Fruit fly (Drosophila melanogaster) whole organism, wandering third instar larva: Measurements from ENCODE around the gene CG13053.

Experiments
- Abd-B ChIP-seq: fragments of >200 bp; optimal IDR thresholded peaks from 2 replicates; lab custom pipeline; 2017; ENCODE audit warnings: missing biosample characterization, missing genetic modification characterization
- CG32264 ChIP-seq: fragments of 200-800 bp; sonication (Bioruptor generic); optimal IDR thresholded peaks from 2 replicates; lab custom pipeline; 2016; ENCODE audit warnings: missing biosample characterization, missing genetic modification characterization
- CG9705 ChIP-seq: fragments of 200-800 bp; sonication (Bioruptor generic); optimal IDR thresholded peaks from 2 replicates; lab custom pipeline; 2018; ENCODE audit warnings: missing biosample characterization, mild to moderate bottlenecking, missing genetic modification characterization
- Dif ChIP-seq: fragments of 200-275, 200-300 bp; sonication (Bioruptor generic); optimal IDR thresholded peaks from 2 replicates; lab custom pipeline; 2018; ENCODE audit warnings: missing biosample characterization, missing genetic modification characterization; ENCODE audit not compliant: partially characterized antibody
- GATAd ChIP-seq: sonication (Bioruptor generic); optimal IDR thresholded peaks from 2 replicates; lab custom pipeline; 2016; ENCODE audit warnings: missing biosample characterization, missing genetic modification characterization
- HLH106 ChIP-seq: fragments of 200-800 bp; optimal IDR thresholded peaks from 3 replicates; lab custom pipeline; 2019; ENCODE audit warnings: missing biosample characterization, mild to moderate bottlenecking, missing genetic modification characterization, moderate library complexity
- Hr78 ChIP-seq: fragments of >200 bp; optimal IDR thresholded peaks from 2 replicates; lab custom pipeline; 2017; ENCODE audit warnings: missing biosample characterization, missing genetic modification characterization
- Hr83 ChIP-seq: fragments of 200-300 bp; sonication (Bioruptor generic); optimal IDR thresholded peaks from 2 replicates; lab custom pipeline; 2016; ENCODE audit warnings: missing biosample characterization, mild to moderate bottlenecking, missing genetic modification characterization, moderate library complexity; ENCODE audit not compliant: poor library complexity, severe bottlenecking
- Mio ChIP-seq: sonication (Bioruptor generic); optimal IDR thresholded peaks from 2 replicates; lab custom pipeline; 2016; ENCODE audit warnings: missing biosample characterization, missing genetic modification characterization
- Myc ChIP-seq: fragments of >200 bp; optimal IDR thresholded peaks from 2 replicates; lab custom pipeline; 2017
- OdsH ChIP-seq: fragments of 200-800 bp; sonication (Bioruptor generic); optimal IDR thresholded peaks from 2 replicates; lab custom pipeline; 2016; ENCODE audit warnings: missing biosample characterization, mild to moderate bottlenecking, missing genetic modification characterization
- Rel ChIP-seq, 2 experiments: fragments of 200-800 bp; sonication (Bioruptor generic) in 1 of 2; optimal IDR thresholded peaks; 2 replicates in 1 of 2; 3 replicates in 1 of 2; lab custom pipeline; 2016 to 2019; ENCODE audit warnings: mild to moderate bottlenecking in 2 of 2, missing biosample characterization in 2 of 2, missing genetic modification characterization in 2 of 2, moderate library complexity in 1 of 2
- Sp1 ChIP-seq: fragments of 200-800 bp; sonication (Bioruptor generic); optimal IDR thresholded peaks from 3 replicates; lab custom pipeline; 2019; ENCODE audit warnings: missing biosample characterization, mild to moderate bottlenecking, missing genetic modification characterization, moderate library complexity
- Vsx2 ChIP-seq: fragments of 200-300, 225-300 bp; sonication (Bioruptor generic); optimal IDR thresholded peaks from 2 replicates; lab custom pipeline; 2018; ENCODE audit warnings: missing biosample characterization, missing genetic modification characterization; ENCODE audit not compliant: partially characterized antibody
- br ChIP-seq: fragments of 200-800 bp; sonication (Bioruptor generic); optimal IDR thresholded peaks from 2 replicates; lab custom pipeline; 2016; ENCODE audit warnings: missing biosample characterization, missing genetic modification characterization
- brk ChIP-seq: fragments of 200-800 bp; sonication (Bioruptor generic); optimal IDR thresholded peaks from 2 replicates; lab custom pipeline; 2016; ENCODE audit warnings: missing biosample characterization, mild to moderate bottlenecking, missing genetic modification characterization
- dl ChIP-seq, 2 experiments: fragments of 175-275, 200-275 bp in 1 of 2; fragments of 200-275 bp in 1 of 2; sonication (Bioruptor generic); optimal IDR thresholded peaks; lab custom pipeline; 2018; ENCODE audit warnings: mild to moderate bottlenecking in 2 of 2, missing biosample characterization in 2 of 2, missing genetic modification characterization in 2 of 2, moderate library complexity in 2 of 2; ENCODE audit not compliant: partially characterized antibody in 2 of 2, insufficient read depth in 1 of 2
- dmrt93B ChIP-seq: fragments of 200-800 bp; sonication (Bioruptor generic); optimal IDR thresholded peaks from 2 replicates; lab custom pipeline; 2018; ENCODE audit warnings: missing biosample characterization, mild to moderate bottlenecking, missing genetic modification characterization
- dsf ChIP-seq: sonication (Bioruptor generic); optimal IDR thresholded peaks from 2 replicates; lab custom pipeline; 2016; ENCODE audit warnings: missing biosample characterization, missing genetic modification characterization, borderline replicate concordance
- ey ChIP-seq: fragments of 200-800 bp; sonication (Bioruptor generic); optimal IDR thresholded peaks from 2 replicates; lab custom pipeline; 2016; ENCODE audit warnings: missing biosample characterization, missing genetic modification characterization
- foxo ChIP-seq, 2 experiments: fragments of 200-800 bp; sonication (Bioruptor generic); optimal IDR thresholded peaks; 2 replicates in 1 of 2; 3 replicates in 1 of 2; lab custom pipeline; 2016 to 2017; ENCODE audit warnings: missing biosample characterization in 2 of 2, missing genetic modification characterization in 2 of 2
- fru ChIP-seq: fragments of 200-800 bp; sonication (Bioruptor generic); optimal IDR thresholded peaks from 3 replicates; lab custom pipeline; 2016; ENCODE audit warnings: missing biosample characterization, mild to moderate bottlenecking, missing genetic modification characterization
- h ChIP-seq: fragments of 200-800 bp; sonication (Bioruptor generic); optimal IDR thresholded peaks from 3 replicates; lab custom pipeline; 2016; ENCODE audit warnings: missing biosample characterization, mild to moderate bottlenecking, missing genetic modification characterization
- lola ChIP-seq: fragments of >200 bp; optimal IDR thresholded peaks from 2 replicates; lab custom pipeline; 2017; ENCODE audit warnings: missing biosample characterization, missing genetic modification characterization
- psq ChIP-seq: fragments of 200-800 bp; sonication (Bioruptor generic); optimal IDR thresholded peaks from 3 replicates; lab custom pipeline; 2017; ENCODE audit warnings: missing biosample characterization, mild to moderate bottlenecking, missing genetic modification characterization, moderate library complexity
- rgr ChIP-seq: fragments of 200-800 bp; sonication (Bioruptor generic); optimal IDR thresholded peaks from 3 replicates; lab custom pipeline; 2016; ENCODE audit warnings: missing biosample characterization, mild to moderate bottlenecking, missing genetic modification characterization
- sage ChIP-seq: fragments of 200-800 bp; sonication (Bioruptor generic); optimal IDR thresholded peaks from 2 replicates; lab custom pipeline; 2016; ENCODE audit warnings: missing biosample characterization, mild to moderate bottlenecking, missing genetic modification characterization
- sv ChIP-seq: fragments of 200-800 bp; sonication (Bioruptor generic); optimal IDR thresholded peaks from 3 replicates; lab custom pipeline; 2016; ENCODE audit warnings: missing biosample characterization, missing genetic modification characterization
- tai ChIP-seq: sonication (Bioruptor generic); optimal IDR thresholded peaks from 2 replicates; lab custom pipeline; 2016; ENCODE audit warnings: missing biosample characterization, missing genetic modification characterization
- usp ChIP-seq: fragments of >200 bp; optimal IDR thresholded peaks from 2 replicates; lab custom pipeline; 2017; ENCODE audit warnings: missing biosample characterization, missing genetic modification characterization
- woc ChIP-seq: sonication (Bioruptor generic); optimal IDR thresholded peaks from 2 replicates; lab custom pipeline; 2016; ENCODE audit warnings: missing biosample characterization, mild to moderate bottlenecking, missing genetic modification characterization

Gene CG13053

DNA sequence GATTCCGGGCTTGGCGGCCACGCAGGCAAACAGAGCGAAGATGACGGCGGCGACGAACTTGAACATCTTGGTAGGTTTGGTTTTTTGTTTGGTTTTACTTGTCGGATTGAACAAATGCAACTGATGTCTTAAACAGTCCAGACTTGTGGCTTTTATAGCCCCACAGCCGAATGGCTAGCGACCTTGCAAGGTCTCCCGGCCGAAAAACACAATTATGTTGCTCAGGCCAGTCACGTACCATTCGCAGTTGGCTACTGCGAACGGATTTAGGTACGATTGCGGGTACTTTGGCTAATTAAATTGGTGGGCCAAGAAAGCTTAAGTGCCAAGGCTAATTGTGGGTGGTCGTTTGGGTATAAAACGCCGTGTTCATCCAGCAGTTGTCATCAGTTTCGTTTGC, 5.5 kb upstream of the CG13053 start, which contains the start of the genes CG13051 and CG13069:
Gene CG13051 (minus strand): TSS at position 101 of the 400 bp plus-strand sequence.
Gene CG13069 (plus strand): TSS at position 386 of the 400 bp plus-strand sequence.
- TF ChIP-seq brk (GFP tag; lab: Kevin White, UChicago) (no peak), lola (GFP tag; lab: Kevin White, UChicago) (no peak), Sp1 (GFP tag; lab: Kevin White, UChicago) (no peak), Rel (GFP tag; optimal IDR thresholded peaks at IDR 0.05; lab: Kevin White, UChicago) (no peak), Rel (tag; optimal IDR thresholded peaks at IDR 0.05; lab: Kevin White, UChicago) (no peak), sage (GFP tag; lab: Kevin White, UChicago) (no peak), h (GFP tag; lab: Kevin White, UChicago) (no peak), dsf (no peak), usp (no peak)

DNA sequence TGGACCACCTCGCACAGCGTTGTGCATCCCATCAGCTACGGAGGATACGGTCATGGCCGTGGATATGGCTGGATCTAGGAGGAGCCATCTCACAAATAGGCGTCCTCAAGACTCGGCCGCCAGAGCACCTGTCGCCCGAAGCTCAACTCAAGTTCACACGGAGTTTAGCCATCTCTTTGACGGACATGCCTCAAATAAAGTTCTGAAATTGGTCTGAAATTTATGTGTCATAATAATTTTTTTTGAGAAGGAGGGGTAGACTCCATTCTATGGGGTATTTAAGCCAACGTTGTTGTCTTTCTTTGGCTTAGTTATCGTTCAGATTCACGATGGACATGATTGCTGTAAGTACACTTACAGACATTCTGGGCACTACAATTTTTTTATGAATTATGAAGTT, 3.5 kb upstream of the CG13053 start, which contains the start of gene CG13070:
Gene CG13070 (plus strand): TSS at position 301 of the 400 bp plus-strand sequence.
- TF ChIP-seq psq (no peak), OdsH (GFP tag; lab: Kevin White, UChicago) (no peak), dl (GFP tag; optimal IDR thresholded peaks at IDR 0.05; lab: Kevin White, UChicago; ENCODE audit: insufficient read depth in 1 of 2, partially characterized antibody in 2 of 2) (no peak), foxo (GFP tag; optimal IDR thresholded peaks at IDR 0.05; lab: Kevin White, UChicago) (no peak), Mio (GFP tag; lab: Kevin White, UChicago) (no peak), Myc (lab: Kevin White, UChicago) (no peak)
- TF ChIP-seq, all 38 proteins: peak for 0

DNA sequence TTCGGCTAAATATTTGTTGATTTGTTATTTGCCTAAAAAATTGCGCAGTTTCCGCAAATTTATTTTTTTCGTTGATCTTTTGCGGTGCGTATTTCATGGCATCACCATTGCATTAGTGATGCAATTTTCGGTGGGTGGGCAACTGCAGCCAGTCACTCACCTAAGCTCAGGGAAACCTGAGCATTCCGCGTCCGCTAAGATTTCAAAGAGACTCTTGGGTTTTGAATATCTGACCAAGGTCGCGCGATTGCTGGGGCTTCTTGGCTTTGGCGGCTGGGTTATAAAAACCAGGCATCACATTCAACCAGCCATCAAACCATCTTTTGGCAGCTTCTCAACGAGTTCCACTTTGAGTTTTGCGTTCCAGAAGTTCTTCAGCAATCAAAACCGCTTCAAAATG, 2.9 kb upstream of the CG13053 start, which contains the start of gene CG13071:
Gene CG13071 (plus strand): TSS at position 301 of the 400 bp plus-strand sequence.
- no peak for TF ChIP-seq Myc (lab: Kevin White, UChicago)
- no peak for TF ChIP-seq Dif (GFP tag; lab: Kevin White, UChicago)
- no peak for TF ChIP-seq Rel (GFP tag; optimal IDR thresholded peaks at IDR 0.05; lab: Kevin White, UChicago)
- TF ChIP-seq Rel (tag; optimal IDR thresholded peaks at IDR 0.05; lab: Kevin White, UChicago): no peak
- no peak for TF ChIP-seq rgr (GFP tag; lab: Kevin White, UChicago)
- no peak for TF ChIP-seq fru
- TF ChIP-seq OdsH (GFP tag; lab: Kevin White, UChicago): no peak
- no peak for TF ChIP-seq tai
- TF ChIP-seq, all 38 proteins: peak for 0

DNA sequence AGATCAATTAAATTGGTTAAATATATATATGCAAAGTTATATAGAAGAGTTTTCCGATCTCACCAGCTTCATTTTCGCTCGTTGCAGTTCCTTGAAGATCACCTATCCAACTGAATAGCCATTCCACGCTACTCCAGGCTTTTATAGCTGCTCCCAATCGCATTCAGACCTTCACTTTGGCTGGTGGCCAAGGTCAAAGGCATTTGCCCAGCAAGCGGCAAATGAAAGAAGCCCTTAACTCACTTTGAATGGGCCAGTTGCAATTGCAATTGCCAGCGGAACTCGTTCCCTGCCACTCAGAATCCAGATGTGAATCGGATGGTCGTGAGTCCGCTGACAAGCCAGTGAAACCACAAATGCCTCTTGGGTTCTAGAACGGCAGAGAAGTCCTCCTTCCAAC, 2.0 kb upstream of the CG13053 start, which contains the start of gene CG34247:
Gene CG34247 (minus strand): TSS at position 101 of the 400 bp plus-strand sequence.
- TF ChIP-seq ey (GFP tag; lab: Kevin White, UChicago): no peak
- no peak for TF ChIP-seq rgr (GFP tag; lab: Kevin White, UChicago)
- no peak for TF ChIP-seq br (GFP tag; lab: Kevin White, UChicago)
- no peak for TF ChIP-seq foxo (GFP tag; optimal IDR thresholded peaks at IDR 0.05; lab: Kevin White, UChicago)
- TF ChIP-seq CG32264 (GFP tag; lab: Kevin White, UChicago): no peak
- no peak for TF ChIP-seq Sp1 (GFP tag; lab: Kevin White, UChicago)

DNA sequence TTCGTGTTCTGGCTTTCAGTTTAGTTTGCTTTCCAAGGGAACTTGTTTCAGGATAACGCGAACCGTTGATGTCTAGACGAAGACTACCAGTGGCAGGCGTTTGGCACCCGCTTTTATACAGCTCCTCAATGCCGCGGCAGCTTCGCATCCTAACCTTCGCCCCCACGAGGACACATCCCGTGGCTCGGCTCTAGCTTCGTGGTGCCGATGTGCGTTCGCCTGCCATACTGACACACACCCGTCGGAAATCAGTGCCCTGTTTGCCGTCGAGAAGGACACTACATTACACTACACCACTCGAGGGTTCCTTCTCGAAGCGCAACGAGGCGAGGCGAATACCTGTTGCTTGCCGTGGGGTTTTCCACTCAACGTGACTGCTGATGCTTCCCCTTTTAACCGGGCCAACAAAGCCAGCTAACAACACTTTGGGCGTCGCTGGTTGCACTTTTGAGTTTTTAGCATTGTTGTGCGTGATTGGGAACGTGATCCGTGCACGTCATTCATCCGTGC, 2.3 kb downstream of the CG13053 start, which contains the start of gene CG13054:
Gene CG13054 (minus strand): TSS at position 74 of the 510 bp plus-strand sequence.
- TF ChIP-seq psq: no peak
- no peak for TF ChIP-seq Rel (GFP tag; optimal IDR thresholded peaks at IDR 0.05; lab: Kevin White, UChicago)
- TF ChIP-seq Rel (tag; optimal IDR thresholded peaks at IDR 0.05; lab: Kevin White, UChicago): no peak
- TF ChIP-seq Abd-B (GFP tag; lab: Kevin White, UChicago): no peak
- TF ChIP-seq Mio (GFP tag; lab: Kevin White, UChicago): no peak
- no peak for TF ChIP-seq woc
- no peak for TF ChIP-seq Myc (lab: Kevin White, UChicago)
- TF ChIP-seq Sp1 (GFP tag; lab: Kevin White, UChicago): no peak
- TF ChIP-seq CG32264 (GFP tag; lab: Kevin White, UChicago): no peak
- TF ChIP-seq Hr78 (GFP tag; lab: Kevin White, UChicago): no peak
- no peak for TF ChIP-seq Hr83 (GFP tag; lab: Kevin White, UChicago)
- no peak for TF ChIP-seq OdsH (GFP tag; lab: Kevin White, UChicago)

DNA sequence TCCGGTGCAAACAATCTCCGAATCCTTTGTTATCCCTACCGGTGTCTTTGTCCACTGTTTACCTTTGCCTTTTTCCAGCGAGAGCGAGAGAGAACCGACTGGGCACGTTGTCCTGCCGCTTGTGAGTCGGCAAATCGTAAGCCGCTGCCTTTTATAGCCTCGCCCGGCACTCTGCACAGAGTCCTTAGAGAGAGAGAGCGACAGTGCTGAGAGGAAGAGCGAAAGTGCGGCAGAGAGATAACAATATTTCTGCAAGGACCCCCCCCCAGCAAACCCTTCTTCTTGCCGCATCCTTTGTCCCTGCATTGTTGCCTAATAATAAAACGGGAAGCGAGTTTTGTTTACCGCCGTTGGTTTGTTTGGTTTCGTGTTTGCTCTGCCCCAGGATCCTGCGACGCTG, 7.3 kb downstream of the CG13053 start, which contains the start of gene CG13055:
Gene CG13055 (minus strand): TSS at position 101 of the 400 bp plus-strand sequence.
- TF ChIP-seq Mio (GFP tag; lab: Kevin White, UChicago): no peak
- TF ChIP-seq h (GFP tag; lab: Kevin White, UChicago): no peak
- TF ChIP-seq Vsx2 (GFP tag; lab: Kevin White, UChicago): no peak
- TF ChIP-seq CG9705 (GFP tag; lab: Kevin White, UChicago): no peak
- no peak for TF ChIP-seq br (GFP tag; lab: Kevin White, UChicago)
- TF ChIP-seq HLH106 (tag; lab: Kevin White, UChicago): no peak
- no peak for TF ChIP-seq dmrt93B
- no peak for TF ChIP-seq sv (GFP tag; lab: Kevin White, UChicago)
- TF ChIP-seq GATAd: no peak
- no peak for TF ChIP-seq OdsH (GFP tag; lab: Kevin White, UChicago)
